Fruit fly (Drosophila melanogaster) whole organism, embryonic: ENCODE data around the gene side-IV.

Experiments used
- CG11247 ChIP-seq: fragments of 200-800 bp; sonication (Bioruptor generic); IDR thresholded peaks from 2 replicates; pipeline ENCODE4 v1.3.6; 2022; ENCODE audit warnings: missing biosample characterization, missing genetic modification characterization
- CG13894 ChIP-seq: fragments of 200-800 bp; sonication (Bioruptor generic); optimal IDR thresholded peaks from 3 replicates; lab custom pipeline; 2018; ENCODE audit warnings: missing biosample characterization, mild to moderate bottlenecking, missing genetic modification characterization, moderate library complexity
- CG17186 ChIP-seq: fragments of 200-800 bp; sonication (Bioruptor generic); optimal IDR thresholded peaks from 3 replicates; lab custom pipeline; 2017; ENCODE audit warnings: missing biosample characterization, missing genetic modification reagents, missing genetic modification characterization
- CG18599 ChIP-seq: fragments of 200-800 bp; sonication (Bioruptor generic); optimal IDR thresholded peaks from 3 replicates; lab custom pipeline; 2017; ENCODE audit warnings: missing biosample characterization, missing genetic modification characterization, mild to moderate bottlenecking, moderate library complexity, missing genetic modification reagents
- CG4360 ChIP-seq: fragments of 200-800 bp; sonication (Bioruptor generic); IDR thresholded peaks from 2 replicates; pipeline ENCODE4 v1.3.6; 2022; ENCODE audit warnings: missing biosample characterization, missing genetic modification characterization
- CrebB ChIP-seq: fragments of 200-800 bp; sonication (Bioruptor generic); optimal IDR thresholded peaks from 3 replicates; lab custom pipeline; 2018; ENCODE audit warnings: missing biosample characterization, mild to moderate bottlenecking, missing genetic modification characterization
- Doc3 ChIP-seq: fragments of 200-800 bp; sonication (Bioruptor generic); IDR thresholded peaks from 3 replicates; pipeline ENCODE4 v1.3.6; 2022; ENCODE audit warnings: missing biosample characterization, missing genetic modification characterization; ENCODE audit not compliant: partially characterized antibody
- Meics ChIP-seq: fragments of 200-800 bp; sonication (Bioruptor generic); optimal IDR thresholded peaks from 2 replicates; lab custom pipeline; 2017; ENCODE audit warnings: missing biosample characterization, mild to moderate bottlenecking, missing genetic modification characterization
- dmrt99B ChIP-seq: fragments of 200-800 bp; sonication (Bioruptor generic); optimal IDR thresholded peaks from 2 replicates; lab custom pipeline; 2018; ENCODE audit warnings: missing biosample characterization, mild to moderate bottlenecking, missing genetic modification characterization, moderate library complexity
- fru ChIP-seq: fragments of >200 bp; optimal IDR thresholded peaks from 2 replicates; lab custom pipeline; 2017
- psq ChIP-seq: fragments of 200-800 bp; sonication (Bioruptor generic); optimal IDR thresholded peaks from 2 replicates; lab custom pipeline; 2017; ENCODE audit warnings: missing biosample characterization, missing genetic modification characterization
- seq ChIP-seq: fragments of 200-800 bp; sonication (Bioruptor generic); IDR thresholded peaks from 2 replicates; pipeline ENCODE4 v1.3.6; 2022; ENCODE audit warnings: missing biosample characterization, missing genetic modification characterization
- stwl ChIP-seq: fragments of 200-800 bp; sonication (Bioruptor generic); optimal IDR thresholded peaks from 3 replicates; lab custom pipeline; 2018; ENCODE audit warnings: missing biosample characterization, mild to moderate bottlenecking, missing genetic modification characterization, moderate library complexity
- toy ChIP-seq: fragments of 200-800 bp; sonication (Bioruptor generic); IDR thresholded peaks from 2 replicates; pipeline ENCODE4 v1.3.6; 2022; ENCODE audit warnings: missing biosample characterization, missing genetic modification characterization

dm6 chr3R:13446489-13446888, 3.9 kb upstream of the side-IV start:
- TF ChIP-seq CG17186 (GFP tag; lab: Kevin White, UChicago): no peak
- TF ChIP-seq CG11247 (GFP tag; lab: Robert Waterston, UW): no peak
- TF ChIP-seq toy: no peak
- no peak for TF ChIP-seq fru
- peak; percentile 21 for TF ChIP-seq CG18599 (GFP tag; lab: Kevin White, UChicago)
- TF ChIP-seq CG4360 (GFP tag; lab: Robert Waterston, UW): no peak
- peak; percentile 59 for TF ChIP-seq Meics (GFP tag; lab: Kevin White, UChicago)
- TF ChIP-seq CrebB (tag; lab: Kevin White, UChicago): no peak
- no peak for TF ChIP-seq Doc3 (GFP tag; lab: Robert Waterston, UW)
- TF ChIP-seq CG13894 (tag; lab: Kevin White, UChicago): no peak
- no peak for TF ChIP-seq psq
- no peak for TF ChIP-seq seq (GFP tag; lab: Robert Waterston, UW)
- peak; percentile 63 for TF ChIP-seq dmrt99B (tag; lab: Kevin White, UChicago)
- no peak for TF ChIP-seq stwl (tag; lab: Kevin White, UChicago)
